Worm (Caenorhabditis elegans) whole organism, late embryonic: Measurements from ENCODE around the gene K09H11.6.

Source experiments
- F13H6.1 ChIP-seq: sonication (generic microtip); optimal IDR thresholded peaks from 2 replicates; lab custom pipeline; 2016; ENCODE audit warnings: missing genetic modification characterization, missing compliant biosample characterization
- K09A11.1 ChIP-seq: sonication (generic microtip); optimal IDR thresholded peaks from 2 replicates; lab custom pipeline; 2017; ENCODE audit warnings: antibody characterized with exemption, mild to moderate bottlenecking, missing genetic modification characterization, missing compliant biosample characterization; ENCODE audit not compliant: insufficient read depth
- Y22D7AL.16 ChIP-seq: sonication (generic microtip); optimal IDR thresholded peaks from 2 replicates; lab custom pipeline; 2016; ENCODE audit warnings: missing genetic modification characterization, missing compliant biosample characterization
- ceh-14 ChIP-seq: sonication (generic microtip); optimal IDR thresholded peaks from 2 replicates; lab custom pipeline; 2016; ENCODE audit warnings: missing genotype, missing genetic modification characterization, missing compliant biosample characterization
- ceh-19 ChIP-seq: fragments of 200-800 bp; sonication (Bioruptor generic); optimal IDR thresholded peaks from 2 replicates; lab custom pipeline; 2018; ENCODE audit warnings: mild to moderate bottlenecking, missing genetic modification characterization, missing compliant biosample characterization
- ceh-2 ChIP-seq: sonication (generic microtip); optimal IDR thresholded peaks from 2 replicates; lab custom pipeline; 2016; ENCODE audit warnings: missing genotype, missing genetic modification characterization, missing compliant biosample characterization
- ceh-31 ChIP-seq: sonication (generic microtip); optimal IDR thresholded peaks from 2 replicates; lab custom pipeline; 2016; ENCODE audit warnings: missing genetic modification characterization, missing compliant biosample characterization
- ceh-34 ChIP-seq: sonication (generic microtip); optimal IDR thresholded peaks from 2 replicates; lab custom pipeline; 2016; ENCODE audit warnings: mild to moderate bottlenecking, missing genetic modification characterization, missing compliant biosample characterization
- ceh-45 ChIP-seq: fragments of 200-800 bp; sonication (Bioruptor generic); IDR thresholded peaks from 2 replicates; pipeline ENCODE4 v1.3.6; 2022; ENCODE audit warnings: missing genetic modification reagents, missing genetic modification characterization, missing compliant biosample characterization
- ceh-9 ChIP-seq: sonication (generic microtip); optimal IDR thresholded peaks from 2 replicates; lab custom pipeline; 2016; ENCODE audit warnings: mild to moderate bottlenecking, missing genetic modification characterization, inconsistent platforms, missing compliant biosample characterization
- dmd-4 ChIP-seq: sonication (generic microtip); optimal IDR thresholded peaks from 2 replicates; lab custom pipeline; 2016; ENCODE audit warnings: borderline replicate concordance, missing genetic modification characterization, missing compliant biosample characterization
- elt-2 ChIP-seq: sonication (generic microtip); optimal IDR thresholded peaks from 2 replicates; lab custom pipeline; 2016; ENCODE audit warnings: missing genetic modification reagents, missing genetic modification characterization, missing compliant biosample characterization
- elt-4 ChIP-seq: sonication (generic microtip); optimal IDR thresholded peaks from 2 replicates; lab custom pipeline; 2016; ENCODE audit warnings: missing genetic modification characterization, missing compliant biosample characterization
- ets-4 ChIP-seq: sonication (generic microtip); optimal IDR thresholded peaks from 2 replicates; lab custom pipeline; 2016; ENCODE audit warnings: missing genetic modification characterization, missing compliant biosample characterization
- eyg-1 ChIP-seq: sonication (generic microtip); optimal IDR thresholded peaks from 2 replicates; lab custom pipeline; 2016; ENCODE audit warnings: missing genotype, missing genetic modification characterization, missing compliant biosample characterization
- fax-1 ChIP-seq: sonication (generic microtip); optimal IDR thresholded peaks from 2 replicates; lab custom pipeline; 2016; ENCODE audit warnings: missing genotype, missing genetic modification characterization, missing compliant biosample characterization
- gmeb-2 ChIP-seq: sonication (generic microtip); optimal IDR thresholded peaks from 2 replicates; lab custom pipeline; 2016; ENCODE audit warnings: missing genetic modification characterization, inconsistent platforms, missing compliant biosample characterization
- hlh-6 ChIP-seq: sonication (generic microtip); optimal IDR thresholded peaks from 2 replicates; lab custom pipeline; 2016; ENCODE audit warnings: missing genotype, missing genetic modification characterization, missing compliant biosample characterization
- lin-11 ChIP-seq: fragments of 200-800 bp; sonication (Bioruptor generic); optimal IDR thresholded peaks from 2 replicates; lab custom pipeline; 2018; ENCODE audit warnings: mild to moderate bottlenecking, missing genetic modification characterization, missing compliant biosample characterization
- madf-2 ChIP-seq: sonication (generic microtip); optimal IDR thresholded peaks from 2 replicates; lab custom pipeline; 2017; ENCODE audit warnings: missing genetic modification characterization, missing compliant biosample characterization
- mec-3 ChIP-seq: sonication (generic microtip); optimal IDR thresholded peaks from 2 replicates; lab custom pipeline; 2016; ENCODE audit warnings: borderline replicate concordance, missing genetic modification characterization, missing compliant biosample characterization
- nhr-11 ChIP-seq: fragments of 150-350 bp; optimal IDR thresholded peaks from 2 replicates; lab custom pipeline; 2014; ENCODE audit warnings: missing biosample characterization, missing genetic modification characterization
- pat-9 ChIP-seq: fragments of 200-800 bp; sonication (Bioruptor generic); optimal IDR thresholded peaks from 2 replicates; lab custom pipeline; 2018; ENCODE audit warnings: mild to moderate bottlenecking, missing genetic modification characterization, moderate library complexity, missing compliant biosample characterization
- pha-2 ChIP-seq: sonication (generic microtip); optimal IDR thresholded peaks from 2 replicates; lab custom pipeline; 2017; ENCODE audit warnings: mild to moderate bottlenecking, missing genetic modification characterization, missing compliant biosample characterization
- pqm-1 ChIP-seq: sonication (generic microtip); optimal IDR thresholded peaks from 2 replicates; lab custom pipeline; 2016; ENCODE audit warnings: missing genetic modification characterization, missing compliant biosample characterization
- ref-2 ChIP-seq: sonication (generic microtip); optimal IDR thresholded peaks from 2 replicates; lab custom pipeline; 2016; ENCODE audit warnings: missing genetic modification characterization, missing compliant biosample characterization
- sdc-2 ChIP-seq: sonication (generic microtip); optimal IDR thresholded peaks from 2 replicates; lab custom pipeline; 2016; ENCODE audit warnings: missing genotype, missing genetic modification characterization, missing compliant biosample characterization
- sox-2 ChIP-seq: fragments of 200-800 bp; sonication (Bioruptor generic); IDR thresholded peaks from 2 replicates; pipeline ENCODE4 v1.3.6; 2022; ENCODE audit warnings: missing genetic modification reagents, missing genetic modification characterization, missing compliant biosample characterization
- syd-9 ChIP-seq: sonication (generic microtip); optimal IDR thresholded peaks from 2 replicates; lab custom pipeline; 2016; ENCODE audit warnings: mild to moderate bottlenecking, missing genetic modification characterization, moderate library complexity, missing compliant biosample characterization
- tbx-2 ChIP-seq: sonication (generic microtip); optimal IDR thresholded peaks from 2 replicates; lab custom pipeline; 2016; ENCODE audit warnings: missing genetic modification characterization, missing compliant biosample characterization
- tbx-7 ChIP-seq: sonication (generic microtip); optimal IDR thresholded peaks from 2 replicates; lab custom pipeline; 2016; ENCODE audit warnings: missing genotype, missing genetic modification characterization, missing compliant biosample characterization
- unc-42 ChIP-seq: sonication (generic microtip); optimal IDR thresholded peaks from 2 replicates; lab custom pipeline; 2016; ENCODE audit warnings: missing genotype, missing genetic modification characterization, missing compliant biosample characterization
- unc-55 ChIP-seq: sonication (generic microtip); optimal IDR thresholded peaks from 2 replicates; lab custom pipeline; 2017; ENCODE audit warnings: missing biosample characterization, missing genetic modification reagents, missing genetic modification characterization
- zip-5 ChIP-seq: sonication (generic microtip); optimal IDR thresholded peaks from 2 replicates; lab custom pipeline; 2016; ENCODE audit warnings: missing genetic modification characterization, missing compliant biosample characterization

Gene K09H11.6

ce11 chrV:5756193-5756592 lies 20.2 kb upstream of the K09H11.6 start, which contains the start of gene C53A3.3:
C53A3.3 (plus strand) TSS chrV:5756493.
- TF ChIP-seq eyg-1 (tag; lab: Kevin White, UChicago) (no peak), ceh-2 (no peak), pat-9 (tag; lab: Kevin White, UChicago) (no peak), Y22D7AL.16 (tag; lab: Kevin White, UChicago) (no peak), fax-1 (tag; lab: Kevin White, UChicago) (no peak), ceh-34 (tag; lab: Kevin White, UChicago) (no peak), pha-2 (tag; lab: Kevin White, UChicago) (no peak), syd-9 (no peak), elt-2 (tag; lab: Kevin White, UChicago) (no peak), elt-4 (tag; lab: Kevin White, UChicago) (no peak), unc-42 (tag; lab: Kevin White, UChicago) (no peak)

ce11 chrV:5755203-5755693 lies 19.3 kb upstream of the K09H11.6 start, which contains the start of gene K09H11.11:
K09H11.11 (minus strand) TSS chrV:5755253.
- peak; percentile 15 for TF ChIP-seq ceh-31

ce11 chrV:5753432-5753831 lies 17.5 kb upstream of the K09H11.6 start, which contains the start of gene pgph-1:
pgph-1 (minus strand) TSS chrV:5753532.
- no peak for TF ChIP-seq madf-2 (tag; lab: Kevin White, UChicago)
- no peak for TF ChIP-seq ceh-9 (tag; lab: Kevin White, UChicago)
- no peak for TF ChIP-seq ref-2 (tag; lab: Kevin White, UChicago)
- TF ChIP-seq ceh-2, result no peak
- no peak for TF ChIP-seq ceh-45 (GFP tag; lab: Robert Waterston, UW)
- no peak for TF ChIP-seq unc-55 (GFP tag; lab: Kevin White, UChicago)
- no peak for TF ChIP-seq hlh-6 (tag; lab: Kevin White, UChicago)
- TF ChIP-seq K09A11.1 (tag; lab: Kevin White, UChicago), result no peak
- TF ChIP-seq lin-11, result no peak
- TF ChIP-seq unc-42 (tag; lab: Kevin White, UChicago), result no peak
- no peak for TF ChIP-seq ceh-14 (tag; lab: Kevin White, UChicago)
- TF ChIP-seq zip-5 (tag; lab: Kevin White, UChicago), result no peak
- TF ChIP-seq mec-3, result no peak
- TF ChIP-seq sdc-2 (tag; lab: Kevin White, UChicago), result no peak
- no peak for TF ChIP-seq gmeb-2 (tag; lab: Kevin White, UChicago)
- no peak for TF ChIP-seq ets-4
- TF ChIP-seq, all 69 proteins: peak for 0

- TF ChIP-seq tbx-7 (tag; lab: Kevin White, UChicago) (no peak), nhr-11 (no peak), pha-2 (tag; lab: Kevin White, UChicago) (no peak), lin-11 (no peak)
Observed at ce11 chrV:5747519-5747918, 11.6 kb upstream of the K09H11.6 start, which contains the start of gene acds-10. acds-10 (plus strand) TSS chrV:5747819.

- no peak for TF ChIP-seq F13H6.1 (tag; lab: Kevin White, UChicago)
- no peak for TF ChIP-seq ceh-19 (GFP tag; lab: Kevin White, UChicago)
- no peak for TF ChIP-seq dmd-4
- TF ChIP-seq pha-2 (tag; lab: Kevin White, UChicago), result no peak
- no peak for TF ChIP-seq eyg-1 (tag; lab: Kevin White, UChicago)
- TF ChIP-seq ceh-45 (GFP tag; lab: Robert Waterston, UW), result no peak
- TF ChIP-seq madf-2 (tag; lab: Kevin White, UChicago), result no peak
- no peak for TF ChIP-seq elt-2 (tag; lab: Kevin White, UChicago)
- no peak for TF ChIP-seq ceh-9 (tag; lab: Kevin White, UChicago)
- no peak for TF ChIP-seq pqm-1
- no peak for TF ChIP-seq ceh-2
- no peak for TF ChIP-seq ceh-34 (tag; lab: Kevin White, UChicago)
- TF ChIP-seq unc-55 (GFP tag; lab: Kevin White, UChicago), result no peak
- no peak for TF ChIP-seq sox-2
- TF ChIP-seq tbx-2 (tag; lab: Kevin White, UChicago), result no peak
- TF ChIP-seq mec-3, result no peak
Observed at ce11 chrV:5746237-5746636, 10.3 kb upstream of the K09H11.6 start.
